Worm (Caenorhabditis elegans): ENCODE results near the gene F37B12.1.

The F37B12.1 gene

DNA sequence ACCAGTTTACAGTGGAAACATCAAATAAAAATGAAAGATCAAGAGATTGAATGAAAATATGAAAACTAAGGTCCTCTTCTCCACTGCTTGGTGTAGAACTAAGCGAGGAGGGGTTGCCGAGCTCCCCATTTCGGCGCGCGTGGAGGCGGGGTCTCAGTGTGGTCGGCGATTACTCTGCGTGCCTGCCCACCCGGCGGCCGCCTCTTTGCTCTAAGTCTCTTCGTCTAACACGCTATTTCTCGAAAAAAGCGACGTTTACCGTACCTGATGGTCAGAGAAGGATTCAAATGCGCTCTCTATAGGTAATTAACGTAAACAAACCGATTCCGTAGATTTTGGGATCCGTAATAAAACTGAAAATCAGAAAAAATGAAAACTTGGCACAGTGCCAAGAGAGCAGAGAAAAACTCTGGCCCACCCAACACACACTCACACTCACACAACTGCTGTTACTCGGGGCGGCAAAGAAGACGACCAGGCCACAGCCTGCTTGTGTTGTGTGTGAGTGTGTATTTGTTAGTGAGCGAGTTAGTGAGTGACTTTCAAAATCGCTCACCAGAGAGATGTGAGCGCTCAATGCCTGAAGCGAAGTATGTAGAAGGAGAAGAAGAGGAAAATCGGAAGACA is 32.6 kb upstream of the F37B12.1 start (continued):
- TF ChIP-seq mdl-1 (tag; optimal IDR thresholded peaks at IDR 0.05) = peak in 1 of 2 experiments; percentile 29
- peak; percentile 78 for TF ChIP-seq nhr-47 (tag; optimal IDR thresholded peaks at IDR 0.05)
- TF ChIP-seq aha-1 (tag; optimal IDR thresholded peaks at IDR 0.05) = peak; percentile 51
- TF ChIP-seq grh-1 (GFP tag; IDR thresholded peaks at IDR 0.05) = 0 out of 2 replicates have a peak, but pooled peaks have one; percentile 11
- TF ChIP-seq aly-2 (tag; optimal IDR thresholded peaks at IDR 0.05) = peak; percentile 14
- TF ChIP-seq nhr-71 (tag; optimal IDR thresholded peaks at IDR 0.05) = peak; percentile 89
- peak; percentile 72 to 81 for TF ChIP-seq lsy-2 (tag; optimal IDR thresholded peaks at IDR 0.05)
- TF ChIP-seq lin-35 (GFP tag; optimal IDR thresholded peaks at IDR 0.05) = peak; percentile 66 to 67
- no peak for TF ChIP-seq sptf-1 (tag; optimal IDR thresholded peaks at IDR 0.05)
- peak; percentile 59 for TF ChIP-seq xbp-1 (tag; optimal IDR thresholded peaks at IDR 0.05)
- no peak for TF ChIP-seq hpl-2 (GFP tag; optimal IDR thresholded peaks at IDR 0.05)
- peak; percentile 19 for TF ChIP-seq ceh-8 (GFP tag; optimal IDR thresholded peaks at IDR 0.05)
- TF ChIP-seq lin-14 (GFP tag; optimal IDR thresholded peaks at IDR 0.05) = peak; percentile 90
- TF ChIP-seq fkh-4 (tag; optimal IDR thresholded peaks at IDR 0.05; ENCODE audit: borderline replicate concordance) = no peak
- TF ChIP-seq pax-3 (tag; optimal IDR thresholded peaks at IDR 0.05) = peak; percentile 50
- peak; percentile 28 for TF ChIP-seq egl-13 (tag; optimal IDR thresholded peaks at IDR 0.05)
- TF ChIP-seq alr-1 (tag; optimal IDR thresholded peaks at IDR 0.05; ENCODE audit: borderline replicate concordance) = no peak
- TF ChIP-seq lin-13 (GFP tag; optimal IDR thresholded peaks at IDR 0.05) = peak; percentile 66

DNA sequence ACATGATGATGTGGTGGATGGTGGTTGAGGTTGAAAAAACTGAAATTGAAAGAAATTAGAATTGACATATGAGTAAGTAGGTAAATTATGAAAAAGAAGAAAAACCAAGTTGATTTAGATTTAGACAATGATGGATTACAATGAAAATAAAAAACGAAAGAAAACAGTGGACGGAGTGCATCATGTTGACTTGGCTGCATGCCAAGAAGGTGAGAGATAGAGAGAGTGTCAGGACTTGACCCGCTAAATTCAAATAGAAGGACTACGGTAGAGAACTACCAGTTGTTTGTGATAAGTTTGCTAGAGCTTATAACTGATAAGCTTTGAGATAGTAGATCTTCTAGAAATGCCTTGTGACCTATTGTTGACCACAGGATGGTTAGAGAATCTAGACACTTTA is 32.0 kb upstream of the F37B12.1 start, which contains the start of gene T24B8.3:
T24B8.3 (minus strand) TSS at position 39 of the 400 bp plus-strand sequence.
- TF ChIP-seq nhr-76 (tag; optimal IDR thresholded peaks at IDR 0.05) (no peak), aha-1 (tag; optimal IDR thresholded peaks at IDR 0.05) (no peak), unc-98 (GFP tag; IDR thresholded peaks at IDR 0.05) (no peak), nhr-90 (tag; optimal IDR thresholded peaks at IDR 0.05; ENCODE audit: poor library complexity) (peak; percentile 16), xbp-1 (tag; optimal IDR thresholded peaks at IDR 0.05) (no peak), blmp-1 (tag; optimal IDR thresholded peaks at IDR 0.05) (peak; percentile 49), nhr-237 (tag; optimal IDR thresholded peaks at IDR 0.05) (no peak), rnt-1 (tag; optimal IDR thresholded peaks at IDR 0.05) (peak; percentile 3), lin-35 (GFP tag; optimal IDR thresholded peaks at IDR 0.05) (peak; percentile 12 to 58), lin-13 (GFP tag; optimal IDR thresholded peaks at IDR 0.05) (peak; percentile 29), ceh-63 (GFP tag; optimal IDR thresholded peaks at IDR 0.05) (no peak), unc-130 (tag; optimal IDR thresholded peaks at IDR 0.05) (peak; percentile 45), lsy-2 (tag; optimal IDR thresholded peaks at IDR 0.05) (peak; percentile 42 to 77), ztf-4 (tag; optimal IDR thresholded peaks at IDR 0.05) (no peak), ztf-11 (tag; optimal IDR thresholded peaks at IDR 0.05) (no peak), efl-1 (optimal IDR thresholded peaks at IDR 0.05) (peak in 1 of 2 experiments; percentile 33), efl-1 (GFP tag; optimal IDR thresholded peaks at IDR 0.05 in 1 of 2) (peak; percentile 43 to 95), sup-37 (GFP tag; optimal IDR thresholded peaks at IDR 0.05) (no peak), nhr-85 (tag) (peak; percentile 83), mdl-1 (tag; optimal IDR thresholded peaks at IDR 0.05) (no peak), unc-62 (GFP tag; optimal IDR thresholded peaks at IDR 0.05) (no peak), elt-2 (tag; optimal IDR thresholded peaks at IDR 0.05) (peak; percentile 25), hlh-4 (tag; optimal IDR thresholded peaks at IDR 0.05) (no peak), vab-15 (tag; optimal IDR thresholded peaks at IDR 0.05) (no peak), lir-3 (tag; optimal IDR thresholded peaks at IDR 0.05; ENCODE audit: poor library complexity) (peak; percentile 10), hpl-2 (GFP tag; optimal IDR thresholded peaks at IDR 0.05) (no peak), mef-2 (tag; optimal IDR thresholded peaks at IDR 0.05) (no peak), mab-9 (GFP tag; IDR thresholded peaks at IDR 0.05) (no peak), nhr-71 (tag; optimal IDR thresholded peaks at IDR 0.05) (peak; percentile 48), C34B4.2 (tag; optimal IDR thresholded peaks at IDR 0.05) (no peak), tlp-1 (tag; optimal IDR thresholded peaks at IDR 0.05) (no peak), elt-3 (tag; optimal IDR thresholded peaks at IDR 0.05) (peak in 1 of 6 experiments; percentile 40), lin-14 (GFP tag; optimal IDR thresholded peaks at IDR 0.05) (peak; percentile 19), nhr-19 (GFP tag; conservative IDR thresholded peaks at IDR 0.05) (peak; percentile 43; the same call in 1 of the 2 replicates), hlh-17 (GFP tag; optimal IDR thresholded peaks at IDR 0.05; ENCODE audit: borderline replicate concordance) (no peak), tbx-2 (tag; optimal IDR thresholded peaks at IDR 0.05) (no peak), unc-30 (tag; optimal IDR thresholded peaks at IDR 0.05) (no peak), sox-4 (tag; optimal IDR thresholded peaks at IDR 0.05) (no peak), fos-1 (tag; optimal IDR thresholded peaks at IDR 0.05) (no peak), nhr-20 (tag; optimal IDR thresholded peaks at IDR 0.05) (peak; percentile 48)
